Fruit fly (Drosophila melanogaster): ENCODE results near the gene dyl.

The dyl gene

DNA sequence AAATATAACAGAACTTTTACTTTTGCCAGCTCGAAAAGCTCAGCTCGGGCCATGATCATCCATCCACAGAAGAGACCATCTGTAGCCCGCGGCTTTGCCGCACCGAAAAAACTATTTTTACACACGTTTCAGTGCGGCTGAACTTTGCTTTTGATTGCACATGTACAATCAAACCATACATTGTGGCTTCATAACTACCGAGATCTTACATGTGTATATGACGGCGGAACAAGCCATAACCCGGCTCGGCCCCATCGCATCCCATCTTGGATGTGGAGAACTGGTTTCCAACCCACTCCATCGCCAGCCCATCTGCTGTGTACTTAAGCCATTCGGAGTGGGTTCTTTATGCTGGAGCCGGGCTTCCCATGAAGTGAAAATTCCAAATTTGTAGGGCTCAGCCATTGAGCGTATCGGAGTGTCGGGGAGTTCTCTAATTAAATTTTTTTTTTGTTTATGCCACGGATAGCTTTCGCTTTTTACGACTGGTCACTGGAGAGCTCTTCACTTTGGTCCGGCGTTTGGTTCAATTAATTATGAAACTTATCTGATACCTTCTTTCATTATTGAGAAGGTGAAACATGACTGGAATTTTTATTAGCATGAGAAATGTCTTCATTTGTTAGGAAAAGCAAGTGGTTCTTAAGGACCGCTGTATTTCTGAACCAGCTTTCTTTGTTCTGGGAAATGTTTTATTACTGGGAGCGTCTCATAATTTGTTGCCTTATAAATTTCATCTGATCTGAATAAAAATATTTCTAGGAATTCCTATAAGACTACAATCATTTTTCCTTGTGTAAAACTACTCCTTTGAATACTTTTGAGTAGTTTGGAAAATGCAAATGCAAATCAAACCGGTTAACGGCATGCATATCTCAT is 36.3 kb downstream of the dyl start:
- TF ChIP-seq Lpt (GFP tag; optimal IDR thresholded peaks at IDR 0.05) (no peak), CG9139 (GFP tag; optimal IDR thresholded peaks at IDR 0.05) (no peak), CG10669 (GFP tag; optimal IDR thresholded peaks at IDR 0.05) (no peak), Hr39 (GFP tag; optimal IDR thresholded peaks at IDR 0.05) (no peak), salr (GFP tag; optimal IDR thresholded peaks at IDR 0.05) (no peak), svp (GFP tag) (no peak), CG8632 (GFP tag; optimal IDR thresholded peaks at IDR 0.05) (no peak), CG1621 (tag; optimal IDR thresholded peaks at IDR 0.05) (no peak), CG6808 (GFP tag; optimal IDR thresholded peaks at IDR 0.05) (no peak), CG6163 (GFP tag; IDR thresholded peaks at IDR 0.05) (0 out of 3 replicates have a peak, but pooled peaks have one; percentile 21), Blimp-1 (GFP tag; optimal IDR thresholded peaks at IDR 0.05) (no peak), Hr38 (GFP tag; optimal IDR thresholded peaks at IDR 0.05) (no peak), ss (GFP tag; optimal IDR thresholded peaks at IDR 0.05) (peak in 1 of 2 experiments; percentile 3), Met (GFP tag; optimal IDR thresholded peaks at IDR 0.05) (no peak), eg (GFP tag; IDR thresholded peaks at IDR 0.05) (0 out of 3 replicates have a peak, but pooled peaks have one; percentile 28), dsx (GFP tag; optimal IDR thresholded peaks at IDR 0.05; ENCODE audit: poor library complexity, severe bottlenecking) (peak; percentile 96), CG10631 (GFP tag; optimal IDR thresholded peaks at IDR 0.05) (peak; percentile 37), OdsH (GFP tag; optimal IDR thresholded peaks at IDR 0.05) (no peak), Sox102F (GFP tag; optimal IDR thresholded peaks at IDR 0.05) (peak; percentile 0), CG6854 (GFP tag; optimal IDR thresholded peaks at IDR 0.05) (no peak), spab (GFP tag; optimal IDR thresholded peaks at IDR 0.05) (peak; percentile 13), CG32006 (GFP tag; optimal IDR thresholded peaks at IDR 0.05) (peak; percentile 72), CG11902 (GFP tag; optimal IDR thresholded peaks at IDR 0.05) (no peak), lz (GFP tag; optimal IDR thresholded peaks at IDR 0.05) (no peak), CG8319 (GFP tag; optimal IDR thresholded peaks at IDR 0.05) (no peak), net (GFP tag; optimal IDR thresholded peaks at IDR 0.05) (no peak), topi (GFP tag; optimal IDR thresholded peaks at IDR 0.05) (no peak), CG7368 (GFP tag; optimal IDR thresholded peaks at IDR 0.05) (no peak), CG31627 (GFP tag; optimal IDR thresholded peaks at IDR 0.05) (no peak), fd59A (GFP tag; optimal IDR thresholded peaks at IDR 0.05) (no peak), fkh (GFP tag; optimal IDR thresholded peaks at IDR 0.05) (no peak), acj6 (GFP tag; optimal IDR thresholded peaks at IDR 0.05) (no peak), Eip78C (GFP tag) (peak; percentile 73), CG11762 (GFP tag; optimal IDR thresholded peaks at IDR 0.05; ENCODE audit: insufficient read depth) (no peak), CG16779 (tag; optimal IDR thresholded peaks at IDR 0.05) (no peak), Gug (GFP tag; IDR thresholded peaks at IDR 0.05) (no peak), Eip75B (GFP tag; optimal IDR thresholded peaks at IDR 0.05) (no peak), vri (GFP tag; optimal IDR thresholded peaks at IDR 0.05) (no peak), Eip93F (GFP tag; optimal IDR thresholded peaks at IDR 0.05) (no peak), achi (GFP tag; optimal IDR thresholded peaks at IDR 0.05) (no peak), cyc (GFP tag; optimal IDR thresholded peaks at IDR 0.05) (no peak), CG6276 (GFP tag; optimal IDR thresholded peaks at IDR 0.05) (no peak), Sox14 (GFP tag; optimal IDR thresholded peaks at IDR 0.05) (peak; percentile 48), Smox (GFP tag; optimal IDR thresholded peaks at IDR 0.05) (no peak), CG8119 (GFP tag; IDR thresholded peaks at IDR 0.05) (peak; percentile 45; the same call in 2 of the 3 replicates), CG11294 (GFP tag; IDR thresholded peaks at IDR 0.05) (no peak), pdm3 (GFP tag; optimal IDR thresholded peaks at IDR 0.05) (no peak), CG3032 (tag; optimal IDR thresholded peaks at IDR 0.05) (peak; percentile 34), Hr4 (GFP tag; optimal IDR thresholded peaks at IDR 0.05) (no peak), CG3919 (GFP tag; optimal IDR thresholded peaks at IDR 0.05) (peak; percentile 46)

Measured in whole organism, prepupa.